Worm (Caenorhabditis elegans) whole organism, early embryonic: Measurements from ENCODE around the gene dph-5.

Experiments
- B0310.2 ChIP-seq: sonication (generic microtip); optimal IDR thresholded peaks from 2 replicates; lab custom pipeline; 2016; ENCODE audit warnings: mild to moderate bottlenecking, missing genetic modification characterization, missing compliant biosample characterization
- ama-1 ChIP-seq: fragments of 150-350 bp; optimal IDR thresholded peaks from 2 replicates; lab custom pipeline; 2014
- ets-7 ChIP-seq: sonication (generic microtip); optimal IDR thresholded peaks from 2 replicates; lab custom pipeline; 2016; ENCODE audit warnings: missing genotype, missing genetic modification characterization, missing compliant biosample characterization
- flt-1 ChIP-seq: fragments of 200-800 bp; sonication (Bioruptor generic); IDR thresholded peaks from 2 replicates; pipeline ENCODE4 v1.3.6; 2022; ENCODE audit warnings: missing genetic modification characterization, missing compliant biosample characterization
- hmg-4 ChIP-seq: fragments of 200-800 bp; sonication (Bioruptor generic); optimal IDR thresholded peaks from 2 replicates; lab custom pipeline; 2018; ENCODE audit warnings: mild to moderate bottlenecking, missing genetic modification characterization, missing compliant biosample characterization
- hnd-1 ChIP-seq: sonication (generic microtip); optimal IDR thresholded peaks from 2 replicates; lab custom pipeline; 2016; ENCODE audit warnings: missing genetic modification characterization, missing compliant biosample characterization
- pes-1 ChIP-seq: fragments of 200-800 bp; sonication (Bioruptor generic); IDR thresholded peaks from 2 replicates; pipeline ENCODE4 v1.3.6; 2022; ENCODE audit warnings: missing genetic modification reagents, missing genetic modification characterization, missing compliant biosample characterization
- scrt-1 ChIP-seq: fragments of 200-800 bp; sonication (Bioruptor generic); IDR thresholded peaks from 2 replicates; pipeline ENCODE4 v1.3.6; 2022; ENCODE audit warnings: missing genetic modification characterization, missing compliant biosample characterization
- sea-1 ChIP-seq: fragments of 200-800 bp; sonication (Bioruptor generic); conservative IDR thresholded peaks from 2 replicates; pipeline ENCODE4 v1.3.6; 2022; ENCODE audit warnings: missing genetic modification characterization, missing compliant biosample characterization
- tbx-37 ChIP-seq: fragments of 200-800 bp; sonication (Bioruptor generic); conservative IDR thresholded peaks from 2 replicates; pipeline ENCODE4 v1.3.6; 2022; ENCODE audit warnings: missing genetic modification reagents, missing genetic modification characterization, missing compliant biosample characterization

DNA sequence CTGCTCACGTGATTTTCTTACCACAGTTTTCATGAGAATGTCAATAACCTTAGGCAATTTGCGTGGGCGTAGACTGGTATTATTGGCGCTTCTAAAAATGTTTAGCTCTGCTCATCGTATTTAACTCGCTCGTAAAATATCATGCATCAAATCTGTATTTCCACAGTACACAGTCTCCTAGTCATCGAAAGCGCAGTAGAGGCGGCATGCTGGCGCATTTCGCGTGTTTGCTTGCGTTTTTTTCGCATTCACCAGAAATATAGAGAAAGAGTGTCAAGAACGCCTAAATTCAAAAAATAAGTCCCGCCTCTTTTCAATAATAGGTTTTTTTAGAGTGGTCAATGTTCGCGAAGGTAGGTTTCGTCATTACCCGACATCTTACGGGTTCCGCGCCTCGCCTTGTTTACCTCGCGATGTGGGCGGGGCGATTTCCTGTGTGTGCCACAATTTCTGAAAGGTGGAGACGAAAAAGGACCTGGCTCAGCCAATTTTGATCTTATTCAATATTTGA lies 26.7 kb downstream of the dph-5 start:
- TF ChIP-seq ets-7 (tag; lab: Kevin White, UChicago) (no peak), hnd-1 (tag; lab: Kevin White, UChicago) (no peak), pes-1 (GFP tag; lab: Robert Waterston, UW) (no peak), hmg-4 (GFP tag; lab: Kevin White, UChicago) (no peak), ama-1 (lab: Kevin White, UChicago) (no peak), scrt-1 (GFP tag; lab: Robert Waterston, UW) (no peak), sea-1 (GFP tag; lab: Robert Waterston, UW) (no peak), tbx-37 (GFP tag; lab: Robert Waterston, UW) (no peak), B0310.2 (tag; lab: Kevin White, UChicago) (no peak), flt-1 (GFP tag; lab: Robert Waterston, UW) (no peak)
